Fruit fly (Drosophila melanogaster) whole organism, larva: ENCODE measurements around the gene lds.

Experiments used
- noc ChIP-seq: fragments of 200-800 bp; sonication (Bioruptor generic); optimal IDR thresholded peaks from 3 replicates; lab custom pipeline; 2019; ENCODE audit warnings: missing biosample characterization, mild to moderate bottlenecking, missing genetic modification characterization, moderate library complexity

The lds gene

dm6 chr3R:7944699-7945349, 24.6 kb downstream of the lds start:
- TF ChIP-seq noc: no peak

- no peak for TF ChIP-seq noc
These were observed 27.1 kb downstream of the lds start for dm6 chr3R:7947349-7947748.

DNA sequence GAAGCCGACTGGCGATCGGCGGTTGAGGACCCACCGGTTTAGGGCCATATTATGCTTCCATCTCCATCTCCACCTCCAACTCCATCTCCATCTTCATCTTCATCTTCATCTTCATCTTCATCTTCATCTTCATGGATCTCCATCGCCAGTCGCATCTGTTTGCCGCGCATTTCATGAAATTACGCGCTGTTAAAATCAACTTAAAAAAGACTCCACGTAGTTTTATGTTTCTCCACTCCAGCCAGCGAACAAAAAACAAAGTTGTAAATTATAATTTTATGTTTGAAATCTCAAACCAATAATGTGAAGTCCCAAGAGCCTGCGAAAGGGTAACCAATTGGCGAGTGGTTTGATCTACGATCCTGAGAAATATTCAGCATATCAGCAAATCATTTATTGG, 29.9 kb downstream of the lds start:
- TF ChIP-seq noc: no peak

- no peak for TF ChIP-seq noc
These were observed 33.0 kb downstream of the lds start for dm6 chr3R:7953041-7953788.

DNA sequence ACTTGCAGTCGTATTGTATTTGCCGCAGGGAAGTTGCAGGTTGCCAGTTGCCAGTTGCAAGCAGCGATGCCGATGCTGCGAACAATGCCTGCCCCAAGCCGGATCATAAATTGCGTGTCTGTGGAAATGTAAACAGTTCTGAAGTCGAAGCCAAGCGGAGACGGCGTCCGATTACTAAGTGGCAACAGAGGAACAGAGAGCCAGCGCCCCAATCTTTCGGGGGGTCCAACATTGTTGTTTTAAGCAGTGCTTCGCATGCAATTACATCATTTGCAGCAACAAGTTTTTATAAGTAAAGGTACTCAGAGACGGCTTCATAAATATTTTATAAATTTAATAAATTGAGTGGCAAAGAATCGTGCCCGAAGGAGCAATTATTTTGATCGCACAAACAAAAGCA, 34.2 kb downstream of the lds start:
- TF ChIP-seq noc: no peak

- TF ChIP-seq noc: no peak
These were observed 36.8 kb downstream of the lds start for dm6 chr3R:7957008-7957407.

dm6 chr3R:7961348-7961747, 41.1 kb downstream of the lds start:
- no peak for TF ChIP-seq noc

DNA sequence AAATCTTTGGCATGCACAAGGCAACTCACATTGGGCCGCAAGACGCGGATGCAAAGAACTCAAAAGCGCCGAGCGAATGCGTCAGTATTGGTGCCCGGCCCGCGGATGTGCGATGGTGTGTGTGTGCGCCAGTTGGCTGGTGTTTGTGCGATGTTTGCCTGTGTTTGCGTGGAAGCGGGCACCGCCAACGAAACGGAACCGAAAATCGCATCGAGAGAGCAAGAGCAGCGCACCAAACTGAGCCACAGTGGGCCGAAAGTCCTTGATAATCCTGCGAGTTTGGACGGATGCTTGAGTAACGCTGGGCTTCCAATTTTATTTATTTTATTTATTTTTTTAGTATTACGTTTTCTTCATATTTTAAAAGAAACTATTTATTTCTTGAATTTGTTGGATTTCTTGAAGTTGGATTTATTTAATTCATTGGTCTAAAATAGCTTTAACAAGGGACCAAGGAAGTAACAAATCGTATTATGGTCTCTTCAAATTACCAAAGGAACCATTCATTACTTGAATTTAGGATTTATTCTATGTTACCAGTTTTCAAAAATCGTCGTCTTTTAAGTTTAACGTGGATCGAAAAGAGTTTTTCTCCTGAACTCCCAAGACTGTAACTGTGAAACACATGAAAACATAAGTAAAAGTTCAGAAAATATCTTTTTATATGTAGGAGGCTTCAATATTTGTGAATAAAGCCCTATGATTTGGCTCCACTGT, 42.7 kb downstream of the lds start:
- no peak for TF ChIP-seq noc

DNA sequence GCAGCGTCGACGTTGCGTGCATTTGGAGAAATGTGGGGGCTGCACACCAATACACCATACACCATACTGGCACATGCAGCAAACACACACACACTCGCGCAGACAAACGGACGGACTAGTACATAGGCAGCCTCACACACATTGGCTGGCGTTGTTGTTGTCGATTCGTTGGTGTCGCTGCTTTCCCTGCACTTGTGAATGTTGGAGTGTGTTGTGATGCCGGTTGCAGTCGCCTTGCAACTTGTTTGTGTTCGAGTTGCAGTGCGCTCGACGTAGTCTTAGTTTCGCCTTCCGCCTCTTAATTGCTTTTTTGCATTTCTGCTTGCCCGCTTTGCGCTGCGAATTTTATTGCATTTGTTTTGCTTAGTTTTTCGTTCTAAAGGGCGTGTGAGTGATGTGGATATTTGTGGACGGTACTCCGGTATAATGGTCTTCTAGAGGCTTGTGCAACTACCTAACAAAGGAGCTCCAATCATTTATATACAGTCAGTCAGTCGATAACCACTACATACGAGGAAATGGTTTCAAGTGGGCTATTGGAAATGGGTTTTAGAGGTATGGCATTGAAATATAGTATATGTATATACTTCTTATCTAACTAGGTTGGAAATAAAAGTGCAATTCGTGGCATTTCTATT, 43.4 kb downstream of the lds start:
- no peak for TF ChIP-seq noc

DNA sequence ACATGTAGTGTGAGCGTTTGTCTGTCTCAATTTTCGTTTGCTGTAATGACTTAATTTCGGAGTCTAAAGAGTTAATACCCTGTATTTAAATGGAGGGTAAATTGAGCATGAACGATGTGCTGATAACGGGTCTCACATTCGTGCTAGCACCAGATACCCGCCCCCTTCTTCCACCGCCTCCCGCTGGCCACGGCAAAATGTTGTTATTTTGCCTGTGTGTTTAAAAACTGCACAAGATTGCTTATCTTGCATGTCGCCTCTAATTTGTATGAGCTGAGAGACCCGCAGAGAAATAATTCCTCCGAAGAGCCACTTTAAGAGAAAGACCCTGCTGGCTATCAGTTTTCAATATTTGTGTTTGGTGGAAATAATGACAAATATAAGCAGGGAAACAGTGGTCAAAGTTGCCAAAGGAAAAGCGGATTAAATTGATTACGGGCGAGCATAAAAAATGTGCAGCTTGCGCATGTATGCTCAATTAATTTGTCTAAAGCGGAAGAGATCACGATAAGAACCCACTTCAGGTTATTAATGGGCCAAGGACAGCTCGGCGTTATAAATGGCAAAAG, 44.6 kb downstream of the lds start:
- TF ChIP-seq noc: peak; percentile 19

DNA sequence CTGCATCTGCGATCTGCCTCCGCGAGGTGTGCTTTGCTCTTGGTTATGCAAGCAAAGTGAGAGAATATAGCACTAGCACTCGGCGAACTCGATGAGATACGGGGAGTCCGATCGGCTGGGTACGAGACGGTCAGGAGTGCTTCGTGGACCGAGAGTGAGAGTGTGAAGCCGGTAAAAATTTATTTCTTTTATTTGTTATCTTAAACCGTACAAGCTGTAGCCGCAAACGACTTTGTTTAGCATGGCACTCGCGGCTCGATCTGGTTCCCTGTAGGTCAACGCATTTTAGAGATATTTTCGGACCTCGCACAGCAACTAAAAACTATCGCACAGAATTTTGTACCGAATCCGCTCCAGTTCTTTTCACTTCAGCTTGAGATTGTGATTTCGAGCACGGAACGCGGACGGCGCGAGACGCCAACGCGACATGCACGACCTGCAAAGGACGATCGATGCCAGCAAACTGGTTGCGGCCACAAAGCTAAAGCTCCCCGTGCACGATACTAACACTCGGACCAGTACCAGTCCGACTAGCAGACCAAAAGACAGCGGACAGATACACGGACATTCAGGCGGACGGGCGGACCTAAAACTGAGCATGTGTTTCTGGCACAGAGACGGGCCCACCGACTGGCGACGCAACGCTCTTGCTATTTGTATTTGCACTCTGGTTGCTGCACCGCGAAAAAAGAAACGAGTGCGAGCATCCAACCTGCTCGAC, 46.5 kb downstream of the lds start:
- no peak for TF ChIP-seq noc

DNA sequence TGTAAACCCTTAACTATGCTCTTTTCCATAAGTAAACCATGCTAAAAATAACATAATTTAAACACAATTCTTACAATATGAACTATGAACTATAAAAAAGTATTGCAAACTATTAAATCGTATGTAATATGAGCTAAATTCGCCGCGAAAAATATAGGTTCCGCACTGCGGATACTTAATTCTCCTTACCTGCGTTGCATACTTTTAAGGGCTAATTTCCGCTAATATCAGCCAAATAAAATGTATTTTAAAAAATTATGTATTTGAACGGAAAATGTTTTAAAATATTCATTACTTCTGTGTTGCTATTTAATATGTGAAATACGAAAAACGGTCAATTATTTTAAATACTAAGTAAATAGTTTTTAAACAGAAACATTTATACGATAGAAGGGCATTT, 47.1 kb downstream of the lds start, which contains the start of gene dsx:
Gene dsx (minus strand): TSS at position 62 of the 400 bp plus-strand sequence.
- TF ChIP-seq noc: no peak

dm6 chr3R:7967801-7968200, 47.6 kb downstream of the lds start:
- TF ChIP-seq noc: no peak

- TF ChIP-seq noc: no peak
These were observed 48.9 kb downstream of the lds start for dm6 chr3R:7968958-7969701.

- no peak for TF ChIP-seq noc
These were observed 49.5 kb downstream of the lds start for dm6 chr3R:7969702-7970175.
